ENCODE assay signal across 1 worm cellular context in the genomic region with DNA sequence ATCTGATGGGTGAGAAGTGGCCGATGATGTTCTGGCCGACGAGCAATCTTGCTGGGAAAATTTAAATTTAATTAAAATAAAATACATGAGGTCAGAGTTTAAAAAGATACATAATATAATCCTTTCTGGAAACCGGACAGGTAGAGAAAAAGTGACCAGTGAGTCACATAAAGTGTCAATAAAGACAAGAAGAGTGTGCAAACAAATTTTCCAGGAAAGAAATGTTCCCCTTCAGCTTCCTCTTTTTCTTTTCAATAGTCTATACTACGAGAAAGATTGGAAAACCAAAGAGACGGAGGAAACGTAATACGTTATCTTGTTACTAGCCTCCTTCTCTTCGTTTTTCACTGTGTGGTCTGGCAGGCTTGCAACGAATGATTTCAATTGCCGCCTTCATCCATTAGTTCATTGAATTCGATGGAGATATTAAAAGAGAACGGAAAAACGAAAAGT.
TF ChIP-seq lines count a peak whose summit lies in the region.

A gene (minus strand): TSS at position 51 of the 453 bp plus-strand sequence.

TF ChIP-seq in whole organism, L1 larva, 84 proteins besides CTCF, POLR2A, EP300 and RAD21 (continued from another document):
- peak; percentile 27 for TF ChIP-seq blmp-1 (tag; optimal IDR thresholded peaks at IDR 0.05; lab: Kevin White, UChicago)
- TF ChIP-seq nhr-19 (GFP tag; conservative IDR thresholded peaks at IDR 0.05; lab: Robert Waterston, UW): no peak
- TF ChIP-seq C34B4.2 (tag; optimal IDR thresholded peaks at IDR 0.05; lab: Kevin White, UChicago): no peak
- TF ChIP-seq nhr-20 (tag; optimal IDR thresholded peaks at IDR 0.05; lab: Kevin White, UChicago): peak; percentile 1
- no peak for TF ChIP-seq tlp-1 (tag; optimal IDR thresholded peaks at IDR 0.05; lab: Kevin White, UChicago)
- TF ChIP-seq Y116A8C.19 (tag; optimal IDR thresholded peaks at IDR 0.05; lab: Kevin White, UChicago; ENCODE audit: borderline replicate concordance): no peak
- no peak for TF ChIP-seq nhr-28 (tag; optimal IDR thresholded peaks at IDR 0.05; lab: Kevin White, UChicago)
